Fruit fly (Drosophila melanogaster) whole organism, embryonic: ENCODE data around the gene Iris.

Experiments
- Asciz ChIP-seq: fragments of 200-800 bp; sonication (Bioruptor generic); optimal IDR thresholded peaks from 2 replicates; lab custom pipeline; 2017; ENCODE audit warnings: missing biosample characterization, mild to moderate bottlenecking, missing genetic modification characterization, missing genetic modification reagents
- B-H2 ChIP-seq: fragments of 200-800 bp; sonication (Bioruptor generic); optimal IDR thresholded peaks from 2 replicates; lab custom pipeline; 2018; ENCODE audit warnings: missing biosample characterization, mild to moderate bottlenecking, missing genetic modification characterization
- CG10543 ChIP-seq: fragments of 200-800 bp; sonication (Bioruptor generic); optimal IDR thresholded peaks from 3 replicates; lab custom pipeline; 2017; ENCODE audit warnings: missing biosample characterization, mild to moderate bottlenecking, missing genetic modification characterization, moderate library complexity
- CG12769 ChIP-seq: fragments of 200-800 bp; sonication (Bioruptor generic); optimal IDR thresholded peaks from 2 replicates; lab custom pipeline; 2019; ENCODE audit warnings: missing biosample characterization, mild to moderate bottlenecking, missing genetic modification characterization, moderate library complexity
- CG13296 ChIP-seq: fragments of 200-800 bp; sonication (Bioruptor generic); optimal IDR thresholded peaks from 3 replicates; lab custom pipeline; 2018; ENCODE audit warnings: missing biosample characterization, mild to moderate bottlenecking, missing genetic modification characterization
- CG17186 ChIP-seq: fragments of 200-800 bp; sonication (Bioruptor generic); optimal IDR thresholded peaks from 3 replicates; lab custom pipeline; 2017; ENCODE audit warnings: missing biosample characterization, missing genetic modification reagents, missing genetic modification characterization
- CG2120 ChIP-seq: fragments of 200-800 bp; sonication (Bioruptor generic); optimal IDR thresholded peaks from 3 replicates; lab custom pipeline; 2016; ENCODE audit warnings: missing biosample characterization, missing genetic modification characterization
- CG2678 ChIP-seq: fragments of 200-800 bp; sonication (Bioruptor generic); optimal IDR thresholded peaks from 3 replicates; lab custom pipeline; 2019; ENCODE audit warnings: missing biosample characterization, mild to moderate bottlenecking, missing genetic modification characterization, moderate library complexity
- CG30020 ChIP-seq: fragments of 200-800 bp; optimal IDR thresholded peaks from 2 replicates; lab custom pipeline; 2019; ENCODE audit warnings: missing biosample characterization, mild to moderate bottlenecking, missing genetic modification characterization, moderate library complexity
- CG32532 ChIP-seq: fragments of 200-800 bp; sonication (Bioruptor generic); IDR thresholded peaks from 2 replicates; pipeline ENCODE4 v1.3.6; 2022; ENCODE audit warnings: missing biosample characterization, missing genetic modification characterization
- CG3281 ChIP-seq: fragments of 200-800 bp; sonication (Bioruptor generic); optimal IDR thresholded peaks from 3 replicates; lab custom pipeline; 2017; ENCODE audit warnings: missing biosample characterization, mild to moderate bottlenecking, missing genetic modification characterization
- CG34376 ChIP-seq: fragments of 200-800 bp; sonication (Bioruptor generic); optimal IDR thresholded peaks from 2 replicates; lab custom pipeline; 2018; ENCODE audit warnings: missing biosample characterization, mild to moderate bottlenecking, missing genetic modification characterization
- CG3726 ChIP-seq: fragments of 200-800 bp; sonication (Bioruptor generic); IDR thresholded peaks from 3 replicates; pipeline ENCODE4, ENCODE4 v1.3.6; 2022; ENCODE audit warnings: missing biosample characterization, missing genetic modification characterization
- CG4282 ChIP-seq: fragments of 200-800 bp; sonication (Bioruptor generic); optimal IDR thresholded peaks from 2 replicates; lab custom pipeline; 2016; ENCODE audit warnings: missing biosample characterization, missing genetic modification characterization
- CG6654 ChIP-seq: fragments of 200-800 bp; sonication (Bioruptor generic); optimal IDR thresholded peaks from 2 replicates; lab custom pipeline; 2017; ENCODE audit warnings: missing biosample characterization, mild to moderate bottlenecking, missing genetic modification characterization
- CG6765 ChIP-seq: fragments of 200-800 bp; sonication (Bioruptor generic); optimal IDR thresholded peaks from 3 replicates; lab custom pipeline; 2017; ENCODE audit warnings: missing biosample characterization, mild to moderate bottlenecking, missing genetic modification characterization
- CG7987 ChIP-seq: fragments of 200-800 bp; sonication (Bioruptor generic); optimal IDR thresholded peaks from 2 replicates; lab custom pipeline; 2018; ENCODE audit warnings: missing biosample characterization, mild to moderate bottlenecking, missing genetic modification characterization, moderate library complexity
- CTCF ChIP-seq: fragments of 200-800 bp; sonication (Bioruptor generic); optimal IDR thresholded peaks from 2 replicates; lab custom pipeline; 2017; ENCODE audit warnings: missing biosample characterization, mild to moderate bottlenecking, missing genetic modification characterization, moderate library complexity
- Dbx ChIP-seq: fragments of 200-800 bp; sonication (Bioruptor generic); IDR thresholded peaks from 3 replicates; pipeline ENCODE4 v1.3.6; 2022; ENCODE audit warnings: missing biosample characterization, missing genetic modification characterization
- Dip2 ChIP-seq: fragments of 200-800 bp; sonication (Bioruptor generic); IDR thresholded peaks from 2 replicates; pipeline ENCODE4 v1.3.6; 2022; ENCODE audit warnings: missing biosample characterization, missing genetic modification characterization
- E2f1 ChIP-seq: fragments of 200-800 bp; sonication (Bioruptor generic); IDR thresholded peaks from 2 replicates; pipeline ENCODE4 v1.3.6; 2022; ENCODE audit warnings: missing biosample characterization, missing genetic modification characterization
- GATAe ChIP-seq: fragments of 200-800 bp; sonication (Bioruptor generic); conservative IDR thresholded peaks from 2 replicates; pipeline ENCODE4 v1.3.6; 2022; ENCODE audit warnings: missing biosample characterization, missing genetic modification characterization
- Max ChIP-seq: fragments of 200-800 bp; sonication (Bioruptor generic); optimal IDR thresholded peaks from 2 replicates; lab custom pipeline; 2016; ENCODE audit warnings: missing biosample characterization, mild to moderate bottlenecking, missing genetic modification characterization
- Med ChIP-seq: fragments of 200-800 bp; sonication (Bioruptor generic); peaks from one replicate; lab custom pipeline; 2016; ENCODE audit warnings: missing biosample characterization, missing genetic modification characterization, mild to moderate bottlenecking, inconsistent platforms, moderate library complexity
- NC2β ChIP-seq: fragments of 200-800 bp; sonication (Bioruptor generic); optimal IDR thresholded peaks from 2 replicates; lab custom pipeline; 2016; ENCODE audit warnings: missing biosample characterization, missing genetic modification characterization
- Sox102F ChIP-seq: fragments of 200-800 bp; sonication (Bioruptor generic); optimal IDR thresholded peaks from 2 replicates; lab custom pipeline; 2018; ENCODE audit warnings: missing biosample characterization, mild to moderate bottlenecking, missing genetic modification characterization, moderate library complexity
- Usf ChIP-seq: fragments of 200-800 bp; sonication (Bioruptor generic); optimal IDR thresholded peaks from 2 replicates; lab custom pipeline; 2017; ENCODE audit warnings: missing genotype, missing biosample characterization, missing genetic modification characterization
- ara ChIP-seq: fragments of 200-800 bp; sonication (Bioruptor generic); IDR thresholded peaks from 2 replicates; pipeline ENCODE4 v1.3.6; 2022; ENCODE audit warnings: missing biosample characterization, missing genetic modification characterization
- bsh ChIP-seq, 2 experiments: fragments of 200-800 bp; sonication (Bioruptor generic); optimal IDR thresholded peaks; 2 replicates each; lab custom pipeline; 2017 to 2018; ENCODE audit warnings: mild to moderate bottlenecking in 2 of 2, missing biosample characterization in 2 of 2, missing genetic modification characterization in 2 of 2, moderate library complexity in 1 of 2
- chinmo ChIP-seq: fragments of 200-800 bp; sonication (Bioruptor generic); IDR thresholded peaks from 4 replicates; pipeline ENCODE4 v1.3.6; 2022; ENCODE audit warnings: missing biosample characterization, missing genetic modification characterization; ENCODE audit not compliant: partially characterized antibody
- crol ChIP-seq: fragments of 200-800 bp; sonication (Bioruptor generic); IDR thresholded peaks from 2 replicates; pipeline ENCODE4 v1.3.6; 2022; ENCODE audit warnings: missing biosample characterization, missing genetic modification characterization
- cwo ChIP-seq: fragments of 200-800 bp; sonication (Bioruptor generic); optimal IDR thresholded peaks from 3 replicates; lab custom pipeline; 2017; ENCODE audit warnings: missing biosample characterization, missing genetic modification characterization, mild to moderate bottlenecking, moderate library complexity, missing genetic modification reagents
- da ChIP-seq: fragments of 200-800 bp; sonication (Bioruptor generic); optimal IDR thresholded peaks from 2 replicates; lab custom pipeline; 2016; ENCODE audit warnings: missing biosample characterization, missing genetic modification characterization
- ewg ChIP-seq: fragments of 200-800 bp; sonication (Bioruptor generic); optimal IDR thresholded peaks from 3 replicates; lab custom pipeline; 2017; ENCODE audit warnings: mild to moderate bottlenecking, missing biosample characterization, missing genetic modification reagents, missing genetic modification characterization
- exex ChIP-seq: fragments of 200-800 bp; sonication (Bioruptor generic); optimal IDR thresholded peaks from 4 replicates; lab custom pipeline; 2018; ENCODE audit warnings: missing biosample characterization, mild to moderate bottlenecking, missing genetic modification characterization, moderate library complexity
- ftz-f1 ChIP-seq: fragments of 200-800 bp; sonication (Bioruptor generic); optimal IDR thresholded peaks from 2 replicates; lab custom pipeline; 2016; ENCODE audit warnings: missing biosample characterization, missing genetic modification characterization
- gro ChIP-seq: fragments of 200-800 bp; sonication (Bioruptor generic); optimal IDR thresholded peaks from 2 replicates; lab custom pipeline; 2016; ENCODE audit warnings: missing biosample characterization, missing genetic modification characterization
- hb ChIP-seq: fragments of 200-800 bp; sonication (Bioruptor generic); IDR thresholded peaks from 3 replicates; pipeline ENCODE4 v1.3.6; 2022; ENCODE audit warnings: missing biosample characterization, missing genetic modification characterization; ENCODE audit not compliant: partially characterized antibody
- inv ChIP-seq: fragments of 200-800 bp; sonication (Bioruptor generic); IDR thresholded peaks from 2 replicates; pipeline ENCODE4 v1.3.6; 2022; ENCODE audit warnings: missing biosample characterization, missing genetic modification characterization; ENCODE audit not compliant: partially characterized antibody
- kay ChIP-seq: fragments of 200-800 bp; sonication (Bioruptor generic); optimal IDR thresholded peaks from 2 replicates; lab custom pipeline; 2016; ENCODE audit warnings: missing biosample characterization, missing genetic modification characterization
- lab ChIP-seq: fragments of 200-800 bp; sonication (Bioruptor generic); optimal IDR thresholded peaks from 3 replicates; lab custom pipeline; 2017; ENCODE audit warnings: missing biosample characterization, missing genetic modification characterization, mild to moderate bottlenecking, moderate library complexity, missing genetic modification reagents
- lbe ChIP-seq: fragments of 200-800 bp; sonication (Bioruptor generic); optimal IDR thresholded peaks from 2 replicates; lab custom pipeline; 2016; ENCODE audit warnings: missing biosample characterization, mild to moderate bottlenecking, missing genetic modification characterization
- nom ChIP-seq: fragments of 200-800 bp; sonication (Bioruptor generic); optimal IDR thresholded peaks from 2 replicates; lab custom pipeline; 2017; ENCODE audit warnings: missing biosample characterization, missing genetic modification characterization, mild to moderate bottlenecking, moderate library complexity, missing genetic modification reagents
- sens ChIP-seq: fragments of 200-800 bp; sonication (Bioruptor generic); peaks from one replicate; lab custom pipeline; 2016; ENCODE audit warnings: missing biosample characterization, missing genetic modification characterization
- shn ChIP-seq: fragments of 200-800 bp; sonication (Bioruptor generic); optimal IDR thresholded peaks from 3 replicates; lab custom pipeline; 2016; ENCODE audit warnings: missing biosample characterization, missing genetic modification characterization
- sug ChIP-seq: fragments of 200-800 bp; optimal IDR thresholded peaks from 2 replicates; lab custom pipeline; 2019; ENCODE audit warnings: missing biosample characterization, mild to moderate bottlenecking, missing genetic modification characterization, moderate library complexity
- vvl ChIP-seq: fragments of 200-800 bp; sonication (Bioruptor generic); IDR thresholded peaks from 2 replicates; pipeline ENCODE4 v1.3.6; 2022; ENCODE audit warnings: missing biosample characterization, missing genetic modification characterization

The Iris gene

DNA sequence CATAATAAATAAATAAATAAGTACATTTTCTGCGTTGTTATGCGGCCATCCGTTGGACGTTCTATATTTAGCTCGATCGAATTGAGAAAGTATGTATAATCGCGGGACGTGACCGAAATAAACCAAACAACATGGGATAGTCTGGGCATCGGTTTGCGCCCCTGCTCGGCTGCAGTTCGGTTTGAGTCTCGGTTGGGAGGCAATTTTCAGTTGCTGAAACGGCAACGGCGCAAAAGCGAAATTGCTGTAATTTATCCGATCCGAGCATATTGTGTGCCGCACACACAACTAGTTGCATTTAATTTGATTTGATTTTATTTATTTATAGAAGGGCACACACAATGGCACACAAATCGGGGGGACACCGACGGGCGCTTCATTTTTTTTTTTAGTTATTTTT lies 15.7 kb downstream of the Iris start (continued):
- no peak for TF ChIP-seq CG6654 (GFP tag; lab: Kevin White, UChicago)
- 0 out of 3 replicates have a peak, but pooled peaks have one; percentile 31 for TF ChIP-seq Dbx (GFP tag; lab: Robert Waterston, UW)
- peak; percentile 13; the same call in 1 of the 2 replicates for TF ChIP-seq vvl (GFP tag; lab: Robert Waterston, UW)
- TF ChIP-seq ewg (GFP tag; lab: Kevin White, UChicago): peak; percentile 21
- no peak for TF ChIP-seq Asciz (GFP tag; lab: Kevin White, UChicago)
- TF ChIP-seq CG13296 (GFP tag; lab: Kevin White, UChicago): no peak
- TF ChIP-seq Max (GFP tag; lab: Kevin White, UChicago): peak; percentile 17
- no peak for TF ChIP-seq da (GFP tag; lab: Kevin White, UChicago)
- TF ChIP-seq ara (GFP tag; lab: Robert Waterston, UW): no peak
- TF ChIP-seq CG3726: no peak
- peak; percentile 63 for TF ChIP-seq CTCF (GFP tag; lab: Kevin White, UChicago)
- TF ChIP-seq E2f1 (GFP tag; lab: Robert Waterston, UW): 0 out of 2 replicates have a peak, but pooled peaks have one; percentile 22
- no peak for TF ChIP-seq Usf

DNA sequence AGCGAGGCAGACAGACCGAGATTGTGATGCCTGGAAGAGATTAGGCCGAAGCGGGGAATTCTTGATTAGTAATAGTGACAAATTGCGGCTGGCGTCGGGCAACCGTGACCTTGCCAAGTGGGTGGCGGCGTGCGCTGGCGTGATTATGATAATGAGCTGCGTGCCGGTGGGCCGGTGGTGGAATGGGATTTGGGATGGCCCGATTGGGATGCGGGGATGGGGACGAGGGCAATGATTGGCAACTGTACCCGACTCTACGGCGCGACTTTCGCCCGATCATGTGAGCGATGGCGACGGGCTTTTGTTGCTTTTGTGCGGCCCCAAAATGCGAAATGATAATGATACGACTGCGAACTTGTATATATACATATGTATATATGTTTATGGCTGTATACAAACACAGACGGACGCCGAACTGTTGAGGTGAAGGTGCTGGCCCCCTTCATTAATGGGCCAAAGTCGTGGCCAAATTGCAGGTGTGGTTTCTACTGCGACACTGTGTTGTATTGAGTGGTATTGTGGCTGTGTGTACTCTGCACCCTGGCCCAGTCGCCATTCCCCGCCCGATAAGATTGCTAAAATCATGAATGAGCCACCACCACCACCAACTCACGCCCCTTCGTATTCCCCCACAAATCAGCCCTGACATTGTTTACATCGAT lies 17.1 kb downstream of the Iris start:
- TF ChIP-seq hb: 0 out of 3 replicates have a peak, but pooled peaks have one; percentile 5
- TF ChIP-seq CG2678 (tag; lab: Kevin White, UChicago): no peak
- TF ChIP-seq GATAe (GFP tag; lab: Robert Waterston, UW): peak; percentile 48; the same call in 1 of the 2 replicates
- peak; percentile 55 for TF ChIP-seq lab (GFP tag; lab: Kevin White, UChicago)
- TF ChIP-seq CG10543 (GFP tag; lab: Kevin White, UChicago): peak; percentile 71
- TF ChIP-seq ftz-f1 (GFP tag; lab: Kevin White, UChicago): peak; percentile 46
- 0 out of 2 replicates have a peak, but pooled peaks have one; percentile 23 for TF ChIP-seq inv (GFP tag; lab: Robert Waterston, UW)
- TF ChIP-seq Med (GFP tag; lab: Kevin White, UChicago): peak; percentile 65
- peak; percentile 25 for TF ChIP-seq CG3281 (GFP tag; lab: Kevin White, UChicago)
- 0 out of 4 replicates have a peak, but pooled peaks have one; percentile 4 for TF ChIP-seq chinmo (GFP tag; lab: Robert Waterston, UW)
- TF ChIP-seq CG2120: no peak
- TF ChIP-seq CG12769 (tag; lab: Kevin White, UChicago): no peak
- TF ChIP-seq shn (GFP tag; lab: Kevin White, UChicago): no peak
- TF ChIP-seq B-H2 (GFP tag; lab: Kevin White, UChicago): peak; percentile 18
- peak; percentile 22 for TF ChIP-seq nom (GFP tag; lab: Kevin White, UChicago)
- TF ChIP-seq vvl (GFP tag; lab: Robert Waterston, UW): peak; percentile 45; the same call in 1 of the 2 replicates
- TF ChIP-seq sens (GFP tag; lab: Kevin White, UChicago): peak; percentile 49
- TF ChIP-seq CG6765 (GFP tag; lab: Kevin White, UChicago): peak; percentile 30
- TF ChIP-seq lbe (GFP tag; lab: Kevin White, UChicago): peak; percentile 6
- peak; percentile 43 for TF ChIP-seq exex
- no peak for TF ChIP-seq CG17186
- TF ChIP-seq CG32532 (GFP tag; lab: Robert Waterston, UW): peak; percentile 9; the same call in 1 of the 2 replicates
- no peak for TF ChIP-seq CG4282 (GFP tag; lab: Kevin White, UChicago)
- TF ChIP-seq kay: no peak
- no peak for TF ChIP-seq Sox102F
- no peak for TF ChIP-seq bsh (GFP tag; optimal IDR thresholded peaks at IDR 0.05; lab: Kevin White, UChicago)
- no peak for TF ChIP-seq NC2β
- TF ChIP-seq gro (GFP tag; lab: Kevin White, UChicago): peak; percentile 6
- TF ChIP-seq CG34376: peak; percentile 45
- TF ChIP-seq CG7987 (GFP tag; lab: Kevin White, UChicago): peak; percentile 77
- no peak for TF ChIP-seq Dip2
- no peak for TF ChIP-seq CG30020
- TF ChIP-seq cwo (GFP tag; lab: Kevin White, UChicago): peak; percentile 74
- peak; percentile 34; the same call in 1 of the 2 replicates for TF ChIP-seq crol (GFP tag; lab: Robert Waterston, UW)
- TF ChIP-seq sug: peak; percentile 33
